Fruit fly (Drosophila melanogaster) whole organism, wandering third instar larva: ENCODE results near the gene CG10376.

Experiments used
- Abd-B ChIP-seq: fragments of >200 bp; optimal IDR thresholded peaks from 2 replicates; lab custom pipeline; 2017; ENCODE audit warnings: missing biosample characterization, missing genetic modification characterization
- Dfd ChIP-seq: fragments of >200 bp; optimal IDR thresholded peaks from 2 replicates; lab custom pipeline; 2017; ENCODE audit warnings: missing biosample characterization, missing genetic modification characterization
- Jra ChIP-seq: sonication (Bioruptor generic); optimal IDR thresholded peaks from 2 replicates; lab custom pipeline; 2016; ENCODE audit warnings: missing biosample characterization, missing genetic modification characterization
- Mio ChIP-seq: sonication (Bioruptor generic); optimal IDR thresholded peaks from 2 replicates; lab custom pipeline; 2016; ENCODE audit warnings: missing biosample characterization, missing genetic modification characterization
- Rel ChIP-seq, 2 experiments: fragments of 200-800 bp; sonication (Bioruptor generic) in 1 of 2; optimal IDR thresholded peaks; 2 replicates in 1 of 2; 3 replicates in 1 of 2; lab custom pipeline; 2016 to 2019; ENCODE audit warnings: mild to moderate bottlenecking in 2 of 2, missing biosample characterization in 2 of 2, missing genetic modification characterization in 2 of 2, moderate library complexity in 1 of 2
- br ChIP-seq: fragments of 200-800 bp; sonication (Bioruptor generic); optimal IDR thresholded peaks from 2 replicates; lab custom pipeline; 2016; ENCODE audit warnings: missing biosample characterization, missing genetic modification characterization
- dl ChIP-seq, 2 experiments: fragments of 175-275, 200-275 bp in 1 of 2; fragments of 200-275 bp in 1 of 2; sonication (Bioruptor generic); optimal IDR thresholded peaks; lab custom pipeline; 2018; ENCODE audit warnings: mild to moderate bottlenecking in 2 of 2, missing biosample characterization in 2 of 2, missing genetic modification characterization in 2 of 2, moderate library complexity in 2 of 2; ENCODE audit not compliant: partially characterized antibody in 2 of 2, insufficient read depth in 1 of 2
- foxo ChIP-seq, 2 experiments: fragments of 200-800 bp; sonication (Bioruptor generic); optimal IDR thresholded peaks; 2 replicates in 1 of 2; 3 replicates in 1 of 2; lab custom pipeline; 2016 to 2017; ENCODE audit warnings: missing biosample characterization in 2 of 2, missing genetic modification characterization in 2 of 2
- jim ChIP-seq: fragments of 175-275, 200-325 bp; sonication (Bioruptor generic); optimal IDR thresholded peaks from 2 replicates; lab custom pipeline; 2016; ENCODE audit warnings: missing biosample characterization, mild to moderate bottlenecking, missing genetic modification characterization
- lola ChIP-seq: fragments of >200 bp; optimal IDR thresholded peaks from 2 replicates; lab custom pipeline; 2017; ENCODE audit warnings: missing biosample characterization, missing genetic modification characterization
- psq ChIP-seq: fragments of 200-800 bp; sonication (Bioruptor generic); optimal IDR thresholded peaks from 3 replicates; lab custom pipeline; 2017; ENCODE audit warnings: missing biosample characterization, mild to moderate bottlenecking, missing genetic modification characterization, moderate library complexity
- woc ChIP-seq: sonication (Bioruptor generic); optimal IDR thresholded peaks from 2 replicates; lab custom pipeline; 2016; ENCODE audit warnings: missing biosample characterization, mild to moderate bottlenecking, missing genetic modification characterization

DNA sequence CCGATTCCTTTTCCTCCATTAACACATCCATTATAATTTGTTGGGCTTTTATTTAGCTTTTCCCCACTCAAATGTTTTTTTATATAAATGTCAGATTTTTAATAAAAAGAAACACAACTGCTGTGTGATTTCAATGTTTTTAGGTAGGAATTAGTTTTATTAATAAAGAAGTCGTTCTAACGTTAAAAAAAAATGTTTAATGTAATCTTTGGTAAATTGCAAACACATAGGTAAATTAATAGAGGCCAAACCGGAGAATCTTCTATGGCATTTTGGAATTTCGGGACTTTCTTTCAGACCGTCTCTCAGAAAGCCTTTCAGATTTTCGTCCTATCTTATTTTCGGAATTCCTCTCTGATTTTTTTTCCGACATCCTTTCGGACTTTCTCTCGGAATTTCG lies 29.7 kb downstream of the CG10376 start, which contains the start of gene CG43339:
- TF ChIP-seq lola (GFP tag; lab: Kevin White, UChicago) (no peak), Dfd (GFP tag; lab: Kevin White, UChicago) (no peak), psq (GFP tag; lab: Kevin White, UChicago) (no peak), br (GFP tag; lab: Kevin White, UChicago) (no peak), Jra (GFP tag; lab: Kevin White, UChicago) (no peak), dl (GFP tag; optimal IDR thresholded peaks at IDR 0.05; lab: Kevin White, UChicago; ENCODE audit: insufficient read depth in 1 of 2, partially characterized antibody in 2 of 2) (no peak), jim (GFP tag; lab: Kevin White, UChicago) (no peak), Mio (no peak), woc (GFP tag; lab: Kevin White, UChicago) (no peak), foxo (GFP tag; optimal IDR thresholded peaks at IDR 0.05; lab: Kevin White, UChicago) (no peak), Abd-B (GFP tag; lab: Kevin White, UChicago) (no peak), Rel (GFP tag; optimal IDR thresholded peaks at IDR 0.05; lab: Kevin White, UChicago) (no peak), Rel (tag; optimal IDR thresholded peaks at IDR 0.05; lab: Kevin White, UChicago) (no peak)
